Fruit fly (Drosophila melanogaster): ENCODE data around the gene CG33298.
A peak's percentile ranks its signal among the peaks of the same experiment; 100 is the strongest.

Gene CG33298

dm6 chr2L:9494663-9495417, 434 bp upstream of the CG33298 start, which contains the start of gene Gdi:
Gene Gdi, minus strand, starts transcription at chr2L:9494876.
- TF ChIP-seq psq (GFP tag; optimal IDR thresholded peaks at IDR 0.05) (peak; percentile 83), CG9705 (GFP tag; optimal IDR thresholded peaks at IDR 0.05) (peak; percentile 35), woc (GFP tag; optimal IDR thresholded peaks at IDR 0.05) (peak; percentile 29), Hnf4 (GFP tag; optimal IDR thresholded peaks at IDR 0.05) (no peak), HLH106 (tag; optimal IDR thresholded peaks at IDR 0.05) (peak; percentile 51), ey (GFP tag; optimal IDR thresholded peaks at IDR 0.05) (peak; percentile 4), rgr (GFP tag; optimal IDR thresholded peaks at IDR 0.05) (no peak), Myc (optimal IDR thresholded peaks at IDR 0.05) (peak; percentile 19), Dif (GFP tag; optimal IDR thresholded peaks at IDR 0.05; ENCODE audit: partially characterized antibody) (no peak), jim (GFP tag; optimal IDR thresholded peaks at IDR 0.05) (no peak), foxo (GFP tag; optimal IDR thresholded peaks at IDR 0.05) (peak in 1 of 2 experiments; percentile 13)

DNA sequence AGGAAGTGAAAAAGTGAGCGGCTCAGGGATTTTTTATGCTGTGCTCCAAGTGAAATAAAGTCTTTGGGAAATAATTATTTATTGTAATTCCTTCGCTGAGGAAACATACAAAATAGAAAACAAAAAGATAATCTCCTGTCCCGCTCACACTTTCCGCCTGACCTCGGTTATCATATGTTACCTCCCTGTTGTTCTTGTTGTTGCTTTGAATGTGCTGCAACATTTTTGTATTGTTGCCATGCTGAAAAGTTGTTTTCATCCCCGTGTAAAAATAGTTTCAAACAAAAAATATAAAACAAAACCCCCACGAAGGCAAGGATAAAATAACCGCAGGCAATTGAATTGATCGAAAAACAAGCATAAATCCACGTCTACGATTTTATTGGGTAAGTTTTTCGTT, 596 bp downstream of the CG33298 start:
- TF ChIP-seq dmrt93B (GFP tag; optimal IDR thresholded peaks at IDR 0.05) (no peak), sage (GFP tag; optimal IDR thresholded peaks at IDR 0.05) (no peak), Dfd (GFP tag; optimal IDR thresholded peaks at IDR 0.05) (no peak), ey (GFP tag; optimal IDR thresholded peaks at IDR 0.05) (no peak), CG32264 (GFP tag; optimal IDR thresholded peaks at IDR 0.05) (no peak), Vsx2 (GFP tag; optimal IDR thresholded peaks at IDR 0.05; ENCODE audit: partially characterized antibody) (no peak), HLH106 (tag; optimal IDR thresholded peaks at IDR 0.05) (no peak), h (GFP tag; optimal IDR thresholded peaks at IDR 0.05) (no peak), brk (GFP tag; optimal IDR thresholded peaks at IDR 0.05) (no peak), Myc (optimal IDR thresholded peaks at IDR 0.05) (no peak)

dm6 chr2L:9496378-9497284, 1.4 kb downstream of the CG33298 start:
- TF ChIP-seq GATAd (GFP tag; optimal IDR thresholded peaks at IDR 0.05) (no peak), CG32264 (GFP tag; optimal IDR thresholded peaks at IDR 0.05) (peak; percentile 29), jim (GFP tag; optimal IDR thresholded peaks at IDR 0.05) (no peak), brk (GFP tag; optimal IDR thresholded peaks at IDR 0.05) (no peak), woc (GFP tag; optimal IDR thresholded peaks at IDR 0.05) (peak; percentile 42), Hr78 (GFP tag; optimal IDR thresholded peaks at IDR 0.05) (no peak), pan (optimal IDR thresholded peaks at IDR 0.05) (no peak), ey (GFP tag; optimal IDR thresholded peaks at IDR 0.05) (peak; percentile 28), foxo (GFP tag; optimal IDR thresholded peaks at IDR 0.05) (peak in 1 of 2 experiments; percentile 62), HLH106 (tag; optimal IDR thresholded peaks at IDR 0.05) (peak; percentile 42), dl (GFP tag; optimal IDR thresholded peaks at IDR 0.05; ENCODE audit: insufficient read depth in 1 of 2, partially characterized antibody in 2 of 2) (peak; percentile 29 to 64), Dif (GFP tag; optimal IDR thresholded peaks at IDR 0.05; ENCODE audit: partially characterized antibody) (peak; percentile 77), Jra (GFP tag; optimal IDR thresholded peaks at IDR 0.05) (peak; percentile 8), Hnf4 (GFP tag; optimal IDR thresholded peaks at IDR 0.05) (peak; percentile 58), tai (GFP tag; optimal IDR thresholded peaks at IDR 0.05) (no peak), Rel (GFP tag; optimal IDR thresholded peaks at IDR 0.05) (no peak), Rel (tag; optimal IDR thresholded peaks at IDR 0.05) (peak; percentile 80), Hr83 (GFP tag; optimal IDR thresholded peaks at IDR 0.05; ENCODE audit: poor library complexity, severe bottlenecking) (peak; percentile 71), dmrt93B (GFP tag; optimal IDR thresholded peaks at IDR 0.05) (peak; percentile 11), Vsx2 (GFP tag; optimal IDR thresholded peaks at IDR 0.05; ENCODE audit: partially characterized antibody) (peak; percentile 61), h (GFP tag; optimal IDR thresholded peaks at IDR 0.05) (peak; percentile 41), Sp1 (GFP tag; optimal IDR thresholded peaks at IDR 0.05) (peak; percentile 27), br (GFP tag; optimal IDR thresholded peaks at IDR 0.05) (peak; percentile 1), lola (GFP tag; optimal IDR thresholded peaks at IDR 0.05) (no peak), Dfd (GFP tag; optimal IDR thresholded peaks at IDR 0.05) (no peak), psq (GFP tag; optimal IDR thresholded peaks at IDR 0.05) (peak; percentile 64), sv (GFP tag; optimal IDR thresholded peaks at IDR 0.05) (no peak), CG9705 (GFP tag; optimal IDR thresholded peaks at IDR 0.05) (no peak), rgr (GFP tag; optimal IDR thresholded peaks at IDR 0.05) (peak; percentile 64), fru (GFP tag; optimal IDR thresholded peaks at IDR 0.05) (peak; percentile 57)
